Worm (Caenorhabditis elegans) whole organism, early embryonic: ENCODE measurements around the gene trmt-10A.

Source experiments
- B0310.2 ChIP-seq: sonication (generic microtip); optimal IDR thresholded peaks from 2 replicates; lab custom pipeline; 2016; ENCODE audit warnings: mild to moderate bottlenecking, missing genetic modification characterization, missing compliant biosample characterization
- F13C5.2 ChIP-seq: sonication (generic microtip); optimal IDR thresholded peaks from 2 replicates; lab custom pipeline; 2017; ENCODE audit warnings: mild to moderate bottlenecking, missing genetic modification characterization, inconsistent platforms, missing compliant biosample characterization
- aly-1 ChIP-seq: sonication (generic microtip); optimal IDR thresholded peaks from 2 replicates; lab custom pipeline; 2016; ENCODE audit warnings: missing genetic modification characterization, missing compliant biosample characterization
- ama-1 ChIP-seq: fragments of 150-350 bp; optimal IDR thresholded peaks from 2 replicates; lab custom pipeline; 2014
- ceh-13 ChIP-seq: fragments of 200-800 bp; sonication (Bioruptor generic); optimal IDR thresholded peaks from 2 replicates; lab custom pipeline; 2018; ENCODE audit warnings: mild to moderate bottlenecking, missing genetic modification characterization, missing compliant biosample characterization
- ceh-36 ChIP-seq: sonication (generic microtip); optimal IDR thresholded peaks from 2 replicates; lab custom pipeline; 2016; ENCODE audit warnings: missing genetic modification characterization, inconsistent platforms, missing compliant biosample characterization
- ets-7 ChIP-seq: sonication (generic microtip); optimal IDR thresholded peaks from 2 replicates; lab custom pipeline; 2016; ENCODE audit warnings: missing genotype, missing genetic modification characterization, missing compliant biosample characterization
- flt-1 ChIP-seq: fragments of 200-800 bp; sonication (Bioruptor generic); IDR thresholded peaks from 2 replicates; pipeline ENCODE4 v1.3.6; 2022; ENCODE audit warnings: missing genetic modification characterization, missing compliant biosample characterization
- hmbx-1 ChIP-seq: sonication (generic microtip); optimal IDR thresholded peaks from 2 replicates; lab custom pipeline; 2016; ENCODE audit warnings: mild to moderate bottlenecking, missing genetic modification characterization, missing compliant biosample characterization
- hmg-4 ChIP-seq: fragments of 200-800 bp; sonication (Bioruptor generic); optimal IDR thresholded peaks from 2 replicates; lab custom pipeline; 2018; ENCODE audit warnings: mild to moderate bottlenecking, missing genetic modification characterization, missing compliant biosample characterization
- hnd-1 ChIP-seq: sonication (generic microtip); optimal IDR thresholded peaks from 2 replicates; lab custom pipeline; 2016; ENCODE audit warnings: missing genetic modification characterization, missing compliant biosample characterization
- pes-1 ChIP-seq: fragments of 200-800 bp; sonication (Bioruptor generic); IDR thresholded peaks from 2 replicates; pipeline ENCODE4 v1.3.6; 2022; ENCODE audit warnings: missing genetic modification reagents, missing genetic modification characterization, missing compliant biosample characterization
- scrt-1 ChIP-seq: fragments of 200-800 bp; sonication (Bioruptor generic); IDR thresholded peaks from 2 replicates; pipeline ENCODE4 v1.3.6; 2022; ENCODE audit warnings: missing genetic modification characterization, missing compliant biosample characterization
- sea-1 ChIP-seq: fragments of 200-800 bp; sonication (Bioruptor generic); conservative IDR thresholded peaks from 2 replicates; pipeline ENCODE4 v1.3.6; 2022; ENCODE audit warnings: missing genetic modification characterization, missing compliant biosample characterization
- tbx-11 ChIP-seq: fragments of 200-800 bp; sonication (Bioruptor generic); IDR thresholded peaks from 2 replicates; pipeline ENCODE4 v1.3.6; 2022; ENCODE audit warnings: missing genetic modification characterization, missing compliant biosample characterization
- tbx-37 ChIP-seq: fragments of 200-800 bp; sonication (Bioruptor generic); conservative IDR thresholded peaks from 2 replicates; pipeline ENCODE4 v1.3.6; 2022; ENCODE audit warnings: missing genetic modification reagents, missing genetic modification characterization, missing compliant biosample characterization
- tra-4 ChIP-seq: sonication (generic microtip); optimal IDR thresholded peaks from 2 replicates; lab custom pipeline; 2017; ENCODE audit warnings: missing genetic modification characterization, missing compliant biosample characterization

The trmt-10A gene

ce11 chrIV:9932055-9932454 lies at the start of gene trmt-10A, which contains the start of gene F25H8.2:
Gene trmt-10A (minus strand): TSS chrIV:9932213.
Gene F25H8.2 (plus strand): TSS chrIV:9932235.
- TF ChIP-seq ama-1 (no peak), F13C5.2 (no peak), hnd-1 (no peak), pes-1 (no peak), ets-7 (no peak), flt-1 (GFP tag; lab: Robert Waterston, UW) (no peak), hmbx-1 (no peak), sea-1 (GFP tag; lab: Robert Waterston, UW) (no peak)

- TF ChIP-seq sea-1 (GFP tag; lab: Robert Waterston, UW) (no peak), tra-4 (tag; lab: Kevin White, UChicago) (no peak), pes-1 (no peak), ets-7 (no peak), F13C5.2 (no peak), ceh-13 (GFP tag; lab: Kevin White, UChicago) (no peak)
These were observed 45.7 kb upstream of the trmt-10A start, which contains the start of gene dhp-2 for ce11 chrIV:9977602-9978172. Gene dhp-2 (plus strand): TSS chrIV:9978122.

ce11 chrIV:9976284-9976683 lies 44.3 kb upstream of the trmt-10A start, which contains the start of gene C47E12.14:
Gene C47E12.14 (minus strand): TSS chrIV:9976384.
- TF ChIP-seq B0310.2 (tag; lab: Kevin White, UChicago) = no peak
- no peak for TF ChIP-seq ceh-36
- no peak for TF ChIP-seq pes-1
- TF ChIP-seq hnd-1 = no peak
- TF ChIP-seq ceh-13 (GFP tag; lab: Kevin White, UChicago) = no peak
- no peak for TF ChIP-seq ama-1
- no peak for TF ChIP-seq tbx-37
- TF ChIP-seq scrt-1 (GFP tag; lab: Robert Waterston, UW) = no peak
- TF ChIP-seq ets-7 = no peak
- no peak for TF ChIP-seq sea-1 (GFP tag; lab: Robert Waterston, UW)
- TF ChIP-seq hmg-4 (GFP tag; lab: Kevin White, UChicago) = no peak
- no peak for TF ChIP-seq tbx-11 (GFP tag; lab: Robert Waterston, UW)
- no peak for TF ChIP-seq hmbx-1
- TF ChIP-seq aly-1 (tag; lab: Kevin White, UChicago) = no peak
- TF ChIP-seq F13C5.2 = no peak
- no peak for TF ChIP-seq tra-4 (tag; lab: Kevin White, UChicago)

- no peak for TF ChIP-seq tbx-37
- TF ChIP-seq F13C5.2 = no peak
- no peak for TF ChIP-seq hmg-4 (GFP tag; lab: Kevin White, UChicago)
- no peak for TF ChIP-seq flt-1 (GFP tag; lab: Robert Waterston, UW)
- TF ChIP-seq ets-7 = no peak
- no peak for TF ChIP-seq tra-4 (tag; lab: Kevin White, UChicago)
- no peak for TF ChIP-seq scrt-1 (GFP tag; lab: Robert Waterston, UW)
- no peak for TF ChIP-seq sea-1 (GFP tag; lab: Robert Waterston, UW)
- no peak for TF ChIP-seq ceh-36
- no peak for TF ChIP-seq tbx-11 (GFP tag; lab: Robert Waterston, UW)
- TF ChIP-seq ama-1 = no peak
- no peak for TF ChIP-seq ceh-13 (GFP tag; lab: Kevin White, UChicago)
- TF ChIP-seq pes-1 = no peak
- TF ChIP-seq aly-1 (tag; lab: Kevin White, UChicago) = no peak
- TF ChIP-seq hmbx-1 = no peak
- no peak for TF ChIP-seq hnd-1
- no peak for TF ChIP-seq B0310.2 (tag; lab: Kevin White, UChicago)
These were observed 42.4 kb upstream of the trmt-10A start, which contains the start of gene C47E12.9 for ce11 chrIV:9974392-9974791. Gene C47E12.9 (plus strand): TSS chrIV:9974692.

- TF ChIP-seq tbx-37 (no peak), pes-1 (no peak), hmbx-1 (no peak), hnd-1 (no peak), B0310.2 (tag; lab: Kevin White, UChicago) (no peak), aly-1 (tag; lab: Kevin White, UChicago) (no peak), F13C5.2 (no peak), ama-1 (no peak), sea-1 (GFP tag; lab: Robert Waterston, UW) (no peak), tra-4 (tag; lab: Kevin White, UChicago) (no peak), ceh-36 (no peak), ets-7 (no peak), flt-1 (GFP tag; lab: Robert Waterston, UW) (no peak), scrt-1 (GFP tag; lab: Robert Waterston, UW) (no peak), hmg-4 (GFP tag; lab: Kevin White, UChicago) (no peak), ceh-13 (GFP tag; lab: Kevin White, UChicago) (no peak)
These were observed 40.6 kb upstream of the trmt-10A start, which contains the start of the genes C47E12.12 and C47E12.10 for ce11 chrIV:9972629-9973028. Gene C47E12.12 (minus strand): TSS chrIV:9972729. Gene C47E12.10 (plus strand): TSS chrIV:9972800.

ce11 chrIV:9969081-9969480 lies 37.1 kb upstream of the trmt-10A start, which contains the start of the genes kin-5 and C47E12.11:
Gene kin-5 (minus strand): TSS chrIV:9969181.
Gene C47E12.11 (plus strand): TSS chrIV:9969400.
- TF ChIP-seq aly-1 (tag; lab: Kevin White, UChicago) = no peak
- no peak for TF ChIP-seq scrt-1 (GFP tag; lab: Robert Waterston, UW)
- no peak for TF ChIP-seq tra-4 (tag; lab: Kevin White, UChicago)
- no peak for TF ChIP-seq tbx-11 (GFP tag; lab: Robert Waterston, UW)
- TF ChIP-seq flt-1 (GFP tag; lab: Robert Waterston, UW) = no peak
- TF ChIP-seq hmg-4 (GFP tag; lab: Kevin White, UChicago) = no peak
- no peak for TF ChIP-seq pes-1
- no peak for TF ChIP-seq ets-7
- no peak for TF ChIP-seq ceh-36
- no peak for TF ChIP-seq ama-1
- TF ChIP-seq B0310.2 (tag; lab: Kevin White, UChicago) = no peak
- no peak for TF ChIP-seq sea-1 (GFP tag; lab: Robert Waterston, UW)
- TF ChIP-seq ceh-13 (GFP tag; lab: Kevin White, UChicago) = no peak
- TF ChIP-seq F13C5.2 = no peak
- no peak for TF ChIP-seq hnd-1
- no peak for TF ChIP-seq tbx-37

ce11 chrIV:9963945-9964344 lies 31.9 kb upstream of the trmt-10A start, which contains the start of gene T13H10.2:
Gene T13H10.2 (plus strand): TSS chrIV:9964245.
- TF ChIP-seq ets-7 = no peak
- TF ChIP-seq ama-1 = no peak
- TF ChIP-seq ceh-36 = no peak
- no peak for TF ChIP-seq hnd-1
- TF ChIP-seq F13C5.2 = no peak
- TF ChIP-seq ceh-13 (GFP tag; lab: Kevin White, UChicago) = no peak
- TF ChIP-seq sea-1 (GFP tag; lab: Robert Waterston, UW) = no peak
- TF ChIP-seq hmbx-1 = no peak
- no peak for TF ChIP-seq aly-1 (tag; lab: Kevin White, UChicago)
- TF ChIP-seq tbx-37 = no peak
- TF ChIP-seq tra-4 (tag; lab: Kevin White, UChicago) = no peak
- no peak for TF ChIP-seq tbx-11 (GFP tag; lab: Robert Waterston, UW)
- no peak for TF ChIP-seq B0310.2 (tag; lab: Kevin White, UChicago)
- no peak for TF ChIP-seq scrt-1 (GFP tag; lab: Robert Waterston, UW)
- no peak for TF ChIP-seq pes-1
- no peak for TF ChIP-seq flt-1 (GFP tag; lab: Robert Waterston, UW)
- no peak for TF ChIP-seq hmg-4 (GFP tag; lab: Kevin White, UChicago)
